Worm (Caenorhabditis elegans): Measurements from ENCODE around the gene dro-1.

Gene dro-1

ce11 chrIII:13333754-13334153 is 8.7 kb upstream of the dro-1 start, which contains the start of gene sdz-20:
TSS of gene sdz-20 (plus strand) at chrIII:13334054.
- TF ChIP-seq snpc-1.1 (tag; optimal IDR thresholded peaks at IDR 0.05; ENCODE audit: insufficient read depth) = no peak
- TF ChIP-seq nfya-2 (GFP tag; IDR thresholded peaks at IDR 0.05) = no peak
- TF ChIP-seq lag-1 (GFP tag; IDR thresholded peaks at IDR 0.05) = no peak
- no peak for TF ChIP-seq ztf-26 (tag; optimal IDR thresholded peaks at IDR 0.05)
- no peak for TF ChIP-seq fkh-3 (tag; optimal IDR thresholded peaks at IDR 0.05)
- TF ChIP-seq nfyb-1 (GFP tag; IDR thresholded peaks at IDR 0.05) = no peak
- no peak for TF ChIP-seq pha-4 (tag; optimal IDR thresholded peaks at IDR 0.05)
- no peak for TF ChIP-seq ceh-58 (GFP tag; IDR thresholded peaks at IDR 0.05)
- no peak for TF ChIP-seq Y53F4B.3 (GFP tag; IDR thresholded peaks at IDR 0.05)
- TF ChIP-seq bed-1 (GFP tag; IDR thresholded peaks at IDR 0.05) = no peak
- TF ChIP-seq B0261.1 (tag; optimal IDR thresholded peaks at IDR 0.05) = no peak

ce11 chrIII:13339672-13340071 is 2.8 kb upstream of the dro-1 start, which contains the start of gene F53A2.3:
TSS of gene F53A2.3 (minus strand) at chrIII:13339772.
- TF ChIP-seq attf-6 (GFP tag; IDR thresholded peaks at IDR 0.05) (no peak), lsy-27 (tag; optimal IDR thresholded peaks at IDR 0.05; ENCODE audit: borderline replicate concordance, insufficient read depth) (no peak)

- TF ChIP-seq dpl-1 (GFP tag; optimal IDR thresholded peaks at IDR 0.05) = peak; percentile 45
- TF ChIP-seq dox-1 (GFP tag; IDR thresholded peaks at IDR 0.05) = no peak
- TF ChIP-seq unc-62 (GFP tag; optimal IDR thresholded peaks at IDR 0.05) = no peak
- TF ChIP-seq sptf-2 (GFP tag; optimal IDR thresholded peaks at IDR 0.05) = no peak
- no peak for TF ChIP-seq F49E8.2 (tag; optimal IDR thresholded peaks at IDR 0.05; ENCODE audit: insufficient read depth)
- TF ChIP-seq rcor-1 (GFP tag; IDR thresholded peaks at IDR 0.05) = 0 out of 2 replicates have a peak, but pooled peaks have one; percentile 28
- TF ChIP-seq tbx-9 (tag; optimal IDR thresholded peaks at IDR 0.05; ENCODE audit: borderline replicate concordance) = no peak
- no peak for TF ChIP-seq ceh-91 (GFP tag; IDR thresholded peaks at IDR 0.05)
- peak; percentile 96 for TF ChIP-seq ztf-18 (tag; optimal IDR thresholded peaks at IDR 0.05)
- peak in 1 of 3 experiments; percentile 21 for TF ChIP-seq lin-35 (GFP tag; optimal IDR thresholded peaks at IDR 0.05)
- peak; percentile 86 for TF ChIP-seq lsl-1 (GFP tag; optimal IDR thresholded peaks at IDR 0.05)
- no peak for TF ChIP-seq B0336.3 (GFP tag; IDR thresholded peaks at IDR 0.05)
- TF ChIP-seq xnd-1 (tag; optimal IDR thresholded peaks at IDR 0.05) = peak; percentile 41
- TF ChIP-seq mes-4 (tag; optimal IDR thresholded peaks at IDR 0.05) = no peak
- TF ChIP-seq him-1 (tag; optimal IDR thresholded peaks at IDR 0.05) = peak; percentile 62
- no peak for TF ChIP-seq C17E4.6 (GFP tag; IDR thresholded peaks at IDR 0.05)
- peak; percentile 51 for TF ChIP-seq mcd-1 (GFP tag; IDR thresholded peaks at IDR 0.05)
- no peak for TF ChIP-seq K12H6.12 (tag; optimal IDR thresholded peaks at IDR 0.05)
- TF ChIP-seq madf-6 (GFP tag; IDR thresholded peaks at IDR 0.05) = peak; percentile 78
- peak; percentile 35; the same call in 1 of the 2 replicates for TF ChIP-seq hmg-1.2 (GFP tag; IDR thresholded peaks at IDR 0.05)
- no peak for TF ChIP-seq Y95B8A.8 (GFP tag; IDR thresholded peaks at IDR 0.05)
- TF ChIP-seq F57C9.4 (tag; optimal IDR thresholded peaks at IDR 0.05) = no peak
- no peak for TF ChIP-seq hlh-12 (tag; optimal IDR thresholded peaks at IDR 0.05)
- peak; percentile 66; the same call in 1 of the 2 replicates for TF ChIP-seq D2030.7 (GFP tag; IDR thresholded peaks at IDR 0.05)
- no peak for TF ChIP-seq lir-1 (GFP tag; conservative IDR thresholded peaks at IDR 0.05)
- TF ChIP-seq lag-1 (GFP tag; IDR thresholded peaks at IDR 0.05) = no peak
- TF ChIP-seq pha-4 (tag; optimal IDR thresholded peaks at IDR 0.05) = no peak
- TF ChIP-seq F23B12.7 (tag; optimal IDR thresholded peaks at IDR 0.05; ENCODE audit: insufficient read depth) = peak; percentile 0
- no peak for TF ChIP-seq let-526 (GFP tag; IDR thresholded peaks at IDR 0.05)
- TF ChIP-seq chd-7 (tag; optimal IDR thresholded peaks at IDR 0.05) = no peak
- TF ChIP-seq efl-1 (GFP tag; optimal IDR thresholded peaks at IDR 0.05) = peak; percentile 59
- TF ChIP-seq nhr-80 (tag; optimal IDR thresholded peaks at IDR 0.05) = no peak
- TF ChIP-seq ekl-4 (GFP tag; IDR thresholded peaks at IDR 0.05) = peak; percentile 55; the same call in 1 of the 2 replicates
These were observed 1.8 kb upstream of the dro-1 start for ce11 chrIII:13340504-13341274.
